Worm (Caenorhabditis elegans) whole organism, mixed stage, embryonic: Measurements from ENCODE around the gene adss-1.

Experiments
- cnd-1 ChIP-seq: fragments of 200-800 bp; sonication (Bioruptor generic); optimal IDR thresholded peaks from 2 replicates; lab custom pipeline; 2018; ENCODE audit warnings: mild to moderate bottlenecking, missing genetic modification characterization, missing compliant biosample characterization
- lin-13 ChIP-seq: fragments of 150-350 bp; optimal IDR thresholded peaks from 2 replicates; lab custom pipeline; 2014; ENCODE audit warnings: missing biosample characterization, missing genetic modification characterization
- unc-62 ChIP-seq: fragments of 150-350 bp; optimal IDR thresholded peaks from 2 replicates; lab custom pipeline; 2014; ENCODE audit warnings: missing biosample characterization, missing genetic modification reagents, missing genetic modification characterization

ce11 chrV:4823323-4823682, at the start of gene adss-1:
- TF ChIP-seq unc-62 (GFP tag; lab: Kevin White, UChicago) (no peak), cnd-1 (tag; lab: Kevin White, UChicago) (no peak), lin-13 (tag; lab: Kevin White, UChicago) (no peak)
